Fruit fly (Drosophila melanogaster): ENCODE data around the gene sstn.

The sstn gene

DNA sequence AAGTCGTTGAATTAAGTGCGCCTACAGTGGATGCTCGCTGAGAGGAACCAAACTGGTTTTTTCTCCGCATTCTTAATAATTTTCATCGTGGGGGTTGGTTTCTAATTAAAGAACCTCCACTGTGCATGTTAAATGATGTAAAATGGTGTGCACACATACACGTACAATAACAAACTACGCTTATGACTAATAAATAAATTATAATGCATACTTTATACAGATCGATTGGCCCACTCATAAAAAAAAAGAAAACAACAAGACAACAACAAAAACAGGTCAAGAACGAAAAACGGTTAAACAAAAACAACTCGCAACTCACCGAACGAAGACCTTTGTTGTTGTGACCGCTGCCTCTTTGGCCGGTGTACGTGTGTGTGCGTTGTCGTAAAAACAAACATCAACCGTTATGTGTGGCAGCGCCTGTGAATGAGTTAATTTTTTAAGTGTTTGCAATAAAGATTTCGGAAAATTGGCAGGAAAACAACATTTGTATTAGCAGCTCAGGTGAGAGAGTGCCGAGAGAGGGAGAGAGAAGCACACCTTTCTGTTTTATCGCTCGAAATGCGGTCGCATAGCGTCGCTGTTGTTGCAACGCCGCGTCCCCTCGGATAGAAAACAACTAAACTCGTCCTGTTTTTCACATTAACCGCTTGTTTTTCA is 460 bp downstream of the sstn start (continued):
- TF ChIP-seq HLH54F (GFP tag; optimal IDR thresholded peaks at IDR 0.05) (no peak), sens (GFP tag) (peak; percentile 85), CG18599 (GFP tag; optimal IDR thresholded peaks at IDR 0.05) (no peak), Awh (GFP tag; IDR thresholded peaks at IDR 0.05) (no peak), danr (GFP tag; IDR thresholded peaks at IDR 0.05) (no peak), Dip3 (GFP tag; optimal IDR thresholded peaks at IDR 0.05) (no peak), CG2889 (GFP tag; IDR thresholded peaks at IDR 0.05) (no peak), Ets97D (GFP tag; optimal IDR thresholded peaks at IDR 0.05) (no peak), Dll (GFP tag; IDR thresholded peaks at IDR 0.05; ENCODE audit: partially characterized antibody) (peak; percentile 61; the same call in 2 of the 4 replicates), MBD-R2 (GFP tag; IDR thresholded peaks at IDR 0.05) (no peak), sqz (GFP tag; optimal IDR thresholded peaks at IDR 0.05) (peak; percentile 56), sima (GFP tag; optimal IDR thresholded peaks at IDR 0.05) (no peak), pan (optimal IDR thresholded peaks at IDR 0.05) (no peak), pan (GFP tag; optimal IDR thresholded peaks at IDR 0.05 in 1 of 2, IDR thresholded peaks at IDR 0.05 in 1 of 2) (peak in 1 of 2 experiments; percentile 16), ranshi (GFP tag; IDR thresholded peaks at IDR 0.05) (no peak), CG18764 (GFP tag; optimal IDR thresholded peaks at IDR 0.05) (no peak), E2f1 (GFP tag; IDR thresholded peaks at IDR 0.05) (no peak), Six4 (GFP tag; optimal IDR thresholded peaks at IDR 0.05) (no peak), ato (GFP tag; IDR thresholded peaks at IDR 0.05; ENCODE audit: partially characterized antibody) (no peak), pb (GFP tag; optimal IDR thresholded peaks at IDR 0.05) (no peak), CG17186 (GFP tag; optimal IDR thresholded peaks at IDR 0.05) (no peak), Doc3 (GFP tag; IDR thresholded peaks at IDR 0.05; ENCODE audit: partially characterized antibody) (0 out of 3 replicates have a peak, but pooled peaks have one; percentile 19), CG6854 (GFP tag; optimal IDR thresholded peaks at IDR 0.05) (peak; percentile 15), CG9215 (GFP tag; IDR thresholded peaks at IDR 0.05) (no peak), lilli (GFP tag; optimal IDR thresholded peaks at IDR 0.05) (peak; percentile 21), CG2120 (GFP tag; optimal IDR thresholded peaks at IDR 0.05) (peak; percentile 26), Lpt (GFP tag; optimal IDR thresholded peaks at IDR 0.05) (no peak), Scr (GFP tag; IDR thresholded peaks at IDR 0.05; ENCODE audit: partially characterized antibody) (no peak), CG13624 (GFP tag; optimal IDR thresholded peaks at IDR 0.05) (peak; percentile 9), her (GFP tag; optimal IDR thresholded peaks at IDR 0.05) (no peak), row (GFP tag; IDR thresholded peaks at IDR 0.05) (peak; percentile 45; the same call in 1 of the 3 replicates), CG3281 (GFP tag; optimal IDR thresholded peaks at IDR 0.05) (peak; percentile 2), CG13296 (GFP tag; optimal IDR thresholded peaks at IDR 0.05) (peak; percentile 10), cwo (GFP tag; optimal IDR thresholded peaks at IDR 0.05) (peak; percentile 3), CG12219 (GFP tag; optimal IDR thresholded peaks at IDR 0.05) (no peak), CG15514 (GFP tag; optimal IDR thresholded peaks at IDR 0.05) (no peak), D19B (GFP tag; optimal IDR thresholded peaks at IDR 0.05) (no peak), CG6254 (GFP tag; optimal IDR thresholded peaks at IDR 0.05) (no peak), eve (GFP tag; optimal IDR thresholded peaks at IDR 0.05) (no peak), amos (GFP tag; IDR thresholded peaks at IDR 0.05; ENCODE audit: partially characterized antibody) (peak; percentile 8; the same call in 1 of the 2 replicates), CG15601 (tag; optimal IDR thresholded peaks at IDR 0.05) (peak; percentile 14), CG14860 (GFP tag; IDR thresholded peaks at IDR 0.05; ENCODE audit: partially characterized antibody) (no peak), CG4854 (GFP tag; optimal IDR thresholded peaks at IDR 0.05) (no peak), cad (GFP tag; optimal IDR thresholded peaks at IDR 0.05) (peak; percentile 13), CG10543 (GFP tag; optimal IDR thresholded peaks at IDR 0.05) (no peak), pzg (GFP tag; optimal IDR thresholded peaks at IDR 0.05) (no peak), chinmo (GFP tag; IDR thresholded peaks at IDR 0.05; ENCODE audit: partially characterized antibody) (0 out of 4 replicates have a peak, but pooled peaks have one; percentile 52), CG32532 (GFP tag; IDR thresholded peaks at IDR 0.05) (peak; percentile 24; the same call in 1 of the 2 replicates), sug (tag; optimal IDR thresholded peaks at IDR 0.05) (peak; percentile 6), MESR4 (GFP tag; optimal IDR thresholded peaks at IDR 0.05) (no peak)
